Fruit fly (Drosophila melanogaster) whole organism, embryonic: ENCODE data around the gene CG7227.

Experiments used
- B-H2 ChIP-seq: fragments of 200-800 bp; sonication (Bioruptor generic); optimal IDR thresholded peaks from 2 replicates; lab custom pipeline; 2018; ENCODE audit warnings: missing biosample characterization, mild to moderate bottlenecking, missing genetic modification characterization
- CG10543 ChIP-seq: fragments of 200-800 bp; sonication (Bioruptor generic); optimal IDR thresholded peaks from 3 replicates; lab custom pipeline; 2017; ENCODE audit warnings: missing biosample characterization, mild to moderate bottlenecking, missing genetic modification characterization, moderate library complexity
- CG10959 ChIP-seq: fragments of 200-800 bp; sonication (Bioruptor generic); IDR thresholded peaks from 2 replicates; pipeline ENCODE4 v1.3.6; 2022; ENCODE audit warnings: missing biosample characterization, missing genetic modification characterization
- CG12659 ChIP-seq: fragments of 200-800 bp; sonication (Bioruptor generic); optimal IDR thresholded peaks from 3 replicates; lab custom pipeline; 2017; ENCODE audit warnings: mild to moderate bottlenecking, missing biosample characterization, missing genetic modification reagents, missing genetic modification characterization
- CG15601 ChIP-seq: fragments of 200-800 bp; sonication (Bioruptor generic); optimal IDR thresholded peaks from 3 replicates; lab custom pipeline; 2019; ENCODE audit warnings: missing biosample characterization, mild to moderate bottlenecking, missing genetic modification characterization, moderate library complexity
- CG17912 ChIP-seq: fragments of 200-800 bp; sonication (Bioruptor generic); optimal IDR thresholded peaks from 2 replicates; lab custom pipeline; 2018; ENCODE audit warnings: missing biosample characterization, mild to moderate bottlenecking, missing genetic modification characterization
- CG2129 ChIP-seq: fragments of 200-800 bp; sonication (Bioruptor generic); IDR thresholded peaks from 2 replicates; pipeline ENCODE4 v1.3.6; 2022; ENCODE audit warnings: missing biosample characterization, missing genetic modification characterization; ENCODE audit not compliant: partially characterized antibody
- CG30403 ChIP-seq: fragments of 200-800 bp; sonication (Bioruptor generic); optimal IDR thresholded peaks from 3 replicates; lab custom pipeline; 2016; ENCODE audit warnings: missing biosample characterization, missing genetic modification characterization
- CG3163 ChIP-seq: fragments of 200-800 bp; sonication (Bioruptor generic); optimal IDR thresholded peaks from 3 replicates; lab custom pipeline; 2016; ENCODE audit warnings: missing biosample characterization, missing genetic modification characterization
- CG3838 ChIP-seq: fragments of 200-800 bp; sonication (Bioruptor generic); optimal IDR thresholded peaks from 3 replicates; lab custom pipeline; 2016; ENCODE audit warnings: missing biosample characterization, missing genetic modification characterization
- CG43689 ChIP-seq: fragments of 200-800 bp; sonication (Bioruptor generic); IDR thresholded peaks from 2 replicates; pipeline ENCODE4 v1.3.6; 2022; ENCODE audit warnings: missing biosample characterization, missing genetic modification characterization
- CG4424 ChIP-seq: fragments of 200-800 bp; sonication (Bioruptor generic); optimal IDR thresholded peaks from 3 replicates; lab custom pipeline; 2016; ENCODE audit warnings: missing biosample characterization, missing genetic modification characterization
- CG5180 ChIP-seq: fragments of 200-800 bp; sonication (Bioruptor generic); optimal IDR thresholded peaks from 3 replicates; lab custom pipeline; 2017; ENCODE audit warnings: missing biosample characterization, missing genetic modification characterization, mild to moderate bottlenecking, moderate library complexity, missing genetic modification reagents
- CG8290 ChIP-seq, 3 experiments: fragments of 200-800 bp; sonication (Bioruptor generic); optimal IDR thresholded peaks; 2 replicates each; lab custom pipeline; 2016 to 2019; ENCODE audit warnings: missing biosample characterization in 3 of 3, missing genetic modification characterization in 3 of 3, mild to moderate bottlenecking in 2 of 3, moderate library complexity in 1 of 3
- CoRest ChIP-seq: fragments of 200-800 bp; sonication (Bioruptor generic); optimal IDR thresholded peaks from 3 replicates; lab custom pipeline; 2018; ENCODE audit warnings: missing biosample characterization, mild to moderate bottlenecking, missing genetic modification characterization, moderate library complexity
- CrebB ChIP-seq: fragments of 200-800 bp; sonication (Bioruptor generic); optimal IDR thresholded peaks from 3 replicates; lab custom pipeline; 2018; ENCODE audit warnings: missing biosample characterization, mild to moderate bottlenecking, missing genetic modification characterization
- D19A ChIP-seq: fragments of 200-800 bp; optimal IDR thresholded peaks from 3 replicates; lab custom pipeline; 2019; ENCODE audit warnings: missing biosample characterization, mild to moderate bottlenecking, missing genetic modification characterization, moderate library complexity
- D19B ChIP-seq: fragments of 200-800 bp; sonication (Bioruptor generic); optimal IDR thresholded peaks from 2 replicates; lab custom pipeline; 2017; ENCODE audit warnings: missing biosample characterization, mild to moderate bottlenecking, missing genetic modification characterization
- Dad ChIP-seq: fragments of 200-800 bp; sonication (Bioruptor generic); optimal IDR thresholded peaks from 3 replicates; lab custom pipeline; 2016; ENCODE audit warnings: missing biosample characterization, missing genetic modification characterization
- Hey ChIP-seq: fragments of 200-800 bp; sonication (Bioruptor generic); optimal IDR thresholded peaks from 3 replicates; lab custom pipeline; 2018; ENCODE audit warnings: missing biosample characterization, mild to moderate bottlenecking, missing genetic modification characterization
- Hr51 ChIP-seq, 2 experiments: fragments of 200-800 bp; sonication (Bioruptor generic); optimal IDR thresholded peaks; 2 replicates in 1 of 2; 3 replicates in 1 of 2; lab custom pipeline; 2016 to 2018; ENCODE audit warnings: missing biosample characterization in 2 of 2, missing genetic modification characterization in 2 of 2, mild to moderate bottlenecking in 1 of 2, moderate library complexity in 1 of 2
- MTF-1 ChIP-seq: fragments of 200-800 bp; sonication (Bioruptor generic); optimal IDR thresholded peaks from 2 replicates; lab custom pipeline; 2018; ENCODE audit warnings: missing biosample characterization, mild to moderate bottlenecking, missing genetic modification characterization, borderline replicate concordance
- Med ChIP-seq: fragments of 200-800 bp; sonication (Bioruptor generic); peaks from one replicate; lab custom pipeline; 2016; ENCODE audit warnings: missing biosample characterization, missing genetic modification characterization, mild to moderate bottlenecking, inconsistent platforms, moderate library complexity
- NFAT ChIP-seq: fragments of 200-800 bp; sonication (Bioruptor generic); IDR thresholded peaks from 2 replicates; pipeline ENCODE4 v1.3.6; 2022; ENCODE audit warnings: missing biosample characterization, missing genetic modification characterization
- Nf-YA ChIP-seq: fragments of 200-800 bp; sonication (Bioruptor generic); IDR thresholded peaks from 2 replicates; pipeline ENCODE4 v1.3.6; 2022; ENCODE audit warnings: missing biosample characterization, missing genetic modification characterization
- NfI ChIP-seq: fragments of 200-800 bp; sonication (Bioruptor generic); optimal IDR thresholded peaks from 3 replicates; lab custom pipeline; 2018; ENCODE audit warnings: missing biosample characterization, mild to moderate bottlenecking, missing genetic modification characterization, moderate library complexity
- Opbp ChIP-seq: fragments of 200-800 bp; sonication (Bioruptor generic); IDR thresholded peaks from 3 replicates; pipeline ENCODE4 v1.3.6; 2022; ENCODE audit warnings: missing biosample characterization, missing genetic modification characterization; ENCODE audit not compliant: partially characterized antibody
- PHDP ChIP-seq: fragments of 200-800 bp; sonication (Bioruptor generic); optimal IDR thresholded peaks from 3 replicates; lab custom pipeline; 2018; ENCODE audit warnings: missing biosample characterization, mild to moderate bottlenecking, missing genetic modification characterization, moderate library complexity
- Ptx1 ChIP-seq: fragments of 200-800 bp; sonication (Bioruptor generic); IDR thresholded peaks from 2 replicates; pipeline ENCODE4 v1.3.6; 2022; ENCODE audit warnings: missing biosample characterization, missing genetic modification characterization
- YL-1 ChIP-seq: fragments of 200-800 bp; sonication (Bioruptor generic); optimal IDR thresholded peaks from 3 replicates; lab custom pipeline; 2017; ENCODE audit warnings: missing biosample characterization, mild to moderate bottlenecking, missing genetic modification characterization
- bsh ChIP-seq, 2 experiments: fragments of 200-800 bp; sonication (Bioruptor generic); optimal IDR thresholded peaks; 2 replicates each; lab custom pipeline; 2017 to 2018; ENCODE audit warnings: mild to moderate bottlenecking in 2 of 2, missing biosample characterization in 2 of 2, missing genetic modification characterization in 2 of 2, moderate library complexity in 1 of 2
- chinmo ChIP-seq: fragments of 200-800 bp; sonication (Bioruptor generic); IDR thresholded peaks from 4 replicates; pipeline ENCODE4 v1.3.6; 2022; ENCODE audit warnings: missing biosample characterization, missing genetic modification characterization; ENCODE audit not compliant: partially characterized antibody
- chm ChIP-seq: fragments of 200-800 bp; sonication (Bioruptor generic); IDR thresholded peaks from 2 replicates; pipeline ENCODE4 v1.3.6; 2022; ENCODE audit warnings: missing biosample characterization, missing genetic modification characterization
- dysf ChIP-seq: fragments of 200-800 bp; sonication (Bioruptor generic); IDR thresholded peaks from 3 replicates; pipeline ENCODE4 v1.3.6; 2022; ENCODE audit warnings: missing biosample characterization, missing genetic modification characterization
- gce ChIP-seq: fragments of 200-800 bp; sonication (Bioruptor generic); IDR thresholded peaks from 3 replicates; pipeline ENCODE4 v1.3.6; 2022; ENCODE audit warnings: missing biosample characterization, missing genetic modification characterization
- her ChIP-seq: fragments of 200-800 bp; sonication (Bioruptor generic); optimal IDR thresholded peaks from 2 replicates; lab custom pipeline; 2016; ENCODE audit warnings: missing biosample characterization, missing genetic modification characterization
- ranshi ChIP-seq: fragments of 200-800 bp; sonication (Bioruptor generic); IDR thresholded peaks from 2 replicates; pipeline ENCODE4 v1.3.6; 2022; ENCODE audit warnings: missing biosample characterization, missing genetic modification characterization
- row ChIP-seq: fragments of 200-800 bp; sonication (Bioruptor generic); IDR thresholded peaks from 3 replicates; pipeline ENCODE4 v1.3.6; 2022; ENCODE audit warnings: missing biosample characterization, missing genetic modification characterization
- sim ChIP-seq: fragments of 200-800 bp; sonication (Bioruptor generic); IDR thresholded peaks from 2 replicates; pipeline ENCODE4 v1.3.6; 2022; ENCODE audit warnings: missing biosample characterization, missing genetic modification characterization
- so ChIP-seq: fragments of 200-800 bp; sonication (Bioruptor generic); IDR thresholded peaks from 3 replicates; pipeline ENCODE4 v1.3.6; 2022; ENCODE audit warnings: missing biosample characterization, missing genetic modification characterization
- sqz ChIP-seq: fragments of 200-800 bp; sonication (Bioruptor generic); optimal IDR thresholded peaks from 3 replicates; lab custom pipeline; 2018; ENCODE audit warnings: missing biosample characterization, mild to moderate bottlenecking, missing genetic modification characterization
- sug ChIP-seq: fragments of 200-800 bp; optimal IDR thresholded peaks from 2 replicates; lab custom pipeline; 2019; ENCODE audit warnings: missing biosample characterization, mild to moderate bottlenecking, missing genetic modification characterization, moderate library complexity
- tna ChIP-seq: fragments of 200-800 bp; sonication (Bioruptor generic); IDR thresholded peaks from 2 replicates; pipeline ENCODE4 v1.3.6; 2022; ENCODE audit warnings: missing biosample characterization, missing genetic modification characterization; ENCODE audit not compliant: partially characterized antibody
- twi ChIP-seq: fragments of 200-800 bp; optimal IDR thresholded peaks from 2 replicates; lab custom pipeline; 2019; ENCODE audit warnings: missing biosample characterization, mild to moderate bottlenecking, missing genetic modification characterization, moderate library complexity

Gene CG7227

DNA sequence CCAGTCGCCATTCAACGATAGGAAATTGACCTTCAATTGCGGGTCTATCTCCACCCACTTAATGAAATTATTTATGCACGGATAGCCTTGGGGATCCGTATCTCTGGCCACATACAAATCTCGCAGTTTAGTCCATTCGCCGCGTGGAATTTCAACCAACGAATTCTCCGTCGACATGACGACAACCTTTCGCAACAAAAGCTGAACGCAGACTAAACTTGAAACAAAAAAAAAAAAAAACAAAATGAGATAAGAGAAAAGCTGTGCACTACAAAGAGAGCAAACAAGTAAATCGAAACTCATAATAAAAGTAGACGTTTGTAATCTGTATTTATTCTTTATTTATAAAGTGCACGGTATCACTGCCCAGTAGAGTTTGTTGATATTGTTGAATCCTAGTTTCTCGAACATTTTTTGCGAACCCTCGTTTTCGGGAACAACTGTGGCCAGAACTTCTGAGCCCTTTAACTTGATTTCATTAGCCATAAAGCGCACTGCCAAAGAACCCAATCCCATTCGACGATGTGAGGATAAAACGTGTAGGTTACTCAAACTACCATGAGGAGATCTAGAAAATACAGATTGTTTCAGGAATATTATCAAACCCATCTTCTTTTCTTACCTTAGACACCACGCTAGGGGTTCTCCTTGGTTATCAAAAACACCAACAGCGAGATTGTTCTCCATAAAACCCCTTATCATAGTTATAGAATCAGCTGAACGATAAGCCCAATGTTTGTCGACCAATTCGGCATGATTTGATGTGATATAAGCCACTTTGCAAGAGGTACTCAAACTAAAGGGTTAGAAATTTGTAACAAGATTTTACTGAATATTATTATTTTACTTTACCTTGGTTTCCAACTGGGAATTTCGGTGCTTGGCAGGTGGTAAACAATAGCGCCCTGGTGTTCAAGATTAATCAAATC, 11.6 kb upstream of the CG7227 start, which contains the start of gene CG12560 (continued):
- TF ChIP-seq NfI (peak; percentile 12), so (GFP tag; lab: Robert Waterston, UW) (peak; percentile 71; the same call in 2 of the 3 replicates), CoRest (tag; lab: Kevin White, UChicago) (no peak), ranshi (GFP tag; lab: Robert Waterston, UW) (peak; percentile 37; the same call in 1 of the 2 replicates), D19A (tag; lab: Kevin White, UChicago) (peak; percentile 16), CG3838 (peak; percentile 15), Med (GFP tag; lab: Kevin White, UChicago) (peak; percentile 33), bsh (GFP tag; optimal IDR thresholded peaks at IDR 0.05; lab: Kevin White, UChicago) (peak in 1 of 2 experiments; percentile 27), Nf-YA (GFP tag; lab: Robert Waterston, UW) (no peak), CG8290 (GFP tag; optimal IDR thresholded peaks at IDR 0.05; lab: Kevin White, UChicago) (no peak), CG8290 (tag; optimal IDR thresholded peaks at IDR 0.05; lab: Kevin White, UChicago) (peak in 1 of 2 experiments; percentile 11), sug (peak; percentile 75), D19B (GFP tag; lab: Kevin White, UChicago) (peak; percentile 70), CG17912 (GFP tag; lab: Kevin White, UChicago) (peak; percentile 20), CG10543 (GFP tag; lab: Kevin White, UChicago) (peak; percentile 23), CG12659 (GFP tag; lab: Kevin White, UChicago) (peak; percentile 26), chinmo (GFP tag; lab: Robert Waterston, UW) (peak; percentile 73; the same call in 2 of the 4 replicates), PHDP (tag; lab: Kevin White, UChicago) (peak; percentile 23), CG3163 (GFP tag; lab: Kevin White, UChicago) (peak; percentile 95), chm (GFP tag; lab: Robert Waterston, UW) (peak; percentile 40; the same call in 1 of the 2 replicates), NFAT (GFP tag; lab: Robert Waterston, UW) (no peak), twi (no peak), Hr51 (GFP tag; optimal IDR thresholded peaks at IDR 0.05; lab: Kevin White, UChicago) (peak in 1 of 2 experiments; percentile 22), CG5180 (GFP tag; lab: Kevin White, UChicago) (no peak), sqz (GFP tag; lab: Kevin White, UChicago) (peak; percentile 27), row (GFP tag; lab: Robert Waterston, UW) (peak; percentile 43; the same call in 1 of the 3 replicates), B-H2 (GFP tag; lab: Kevin White, UChicago) (peak; percentile 6), her (GFP tag; lab: Kevin White, UChicago) (peak; percentile 43), Ptx1 (peak; percentile 29), Opbp (GFP tag; lab: Robert Waterston, UW) (0 out of 3 replicates have a peak, but pooled peaks have one; percentile 38), sim (GFP tag; lab: Robert Waterston, UW) (0 out of 2 replicates have a peak, but pooled peaks have one; percentile 23), CG2129 (GFP tag; lab: Robert Waterston, UW) (no peak), CG15601 (tag; lab: Kevin White, UChicago) (peak; percentile 37), CG4424 (no peak), MTF-1 (no peak), CG43689 (GFP tag; lab: Robert Waterston, UW) (peak; percentile 33; the same call in 1 of the 2 replicates), YL-1 (GFP tag; lab: Kevin White, UChicago) (no peak), Hey (tag; lab: Kevin White, UChicago) (no peak), dysf (GFP tag; lab: Robert Waterston, UW) (peak; percentile 39; the same call in 2 of the 3 replicates), gce (GFP tag; lab: Robert Waterston, UW) (no peak), CG10959 (GFP tag; lab: Robert Waterston, UW) (no peak), tna (GFP tag; lab: Robert Waterston, UW) (peak; percentile 40; the same call in 1 of the 2 replicates), CrebB (tag; lab: Kevin White, UChicago) (peak; percentile 13), Dad (GFP tag; lab: Kevin White, UChicago) (no peak), CG30403 (no peak)
